Fruit fly (Drosophila melanogaster) whole organism, prepupa: ENCODE measurements around the gene mRNA-cap.

ENCODE experiments used
- Blimp-1 ChIP-seq: fragments of 200-800 bp; sonication (Bioruptor generic); optimal IDR thresholded peaks from 3 replicates; lab custom pipeline; 2017; ENCODE audit warnings: missing biosample characterization, missing genetic modification characterization, mild to moderate bottlenecking, moderate library complexity, missing genetic modification reagents
- CG10631 ChIP-seq: fragments of 200-800 bp; sonication (Bioruptor generic); optimal IDR thresholded peaks from 2 replicates; lab custom pipeline; 2016; ENCODE audit warnings: missing biosample characterization, missing genetic modification characterization
- CG10669 ChIP-seq: fragments of 200-800 bp; sonication (Bioruptor generic); optimal IDR thresholded peaks from 3 replicates; lab custom pipeline; 2018; ENCODE audit warnings: missing biosample characterization, mild to moderate bottlenecking, missing genetic modification characterization, moderate library complexity
- CG11762 ChIP-seq: fragments of 200-800 bp; sonication (Bioruptor generic); optimal IDR thresholded peaks from 3 replicates; lab custom pipeline; 2016; ENCODE audit warnings: missing biosample characterization, missing genetic modification characterization; ENCODE audit not compliant: insufficient read depth
- CG11902 ChIP-seq: fragments of 200-800 bp; sonication (Bioruptor generic); optimal IDR thresholded peaks from 3 replicates; lab custom pipeline; 2016; ENCODE audit warnings: missing biosample characterization, missing genetic modification characterization
- CG15336 ChIP-seq: fragments of 200-800 bp; sonication (Bioruptor generic); IDR thresholded peaks from 2 replicates; pipeline ENCODE4 v1.3.6; 2022; ENCODE audit warnings: missing biosample characterization, missing genetic modification characterization
- CG16779 ChIP-seq: fragments of 200-800 bp; sonication (Bioruptor generic); optimal IDR thresholded peaks from 3 replicates; lab custom pipeline; 2017; ENCODE audit warnings: missing biosample characterization, mild to moderate bottlenecking, missing genetic modification characterization
- CG3032 ChIP-seq: fragments of 200-800 bp; optimal IDR thresholded peaks from 2 replicates; lab custom pipeline; 2019; ENCODE audit warnings: missing biosample characterization, mild to moderate bottlenecking, missing genetic modification characterization, moderate library complexity
- CG31627 ChIP-seq: fragments of 200-800 bp; sonication (Bioruptor generic); optimal IDR thresholded peaks from 3 replicates; lab custom pipeline; 2016; ENCODE audit warnings: missing biosample characterization, missing genetic modification characterization
- CG32006 ChIP-seq: fragments of 200-800 bp; sonication (Bioruptor generic); optimal IDR thresholded peaks from 3 replicates; lab custom pipeline; 2017; ENCODE audit warnings: missing biosample characterization, mild to moderate bottlenecking, missing genetic modification characterization
- CG34406 ChIP-seq: fragments of 200-800 bp; sonication (Bioruptor generic); optimal IDR thresholded peaks from 3 replicates; lab custom pipeline; 2016; ENCODE audit warnings: missing biosample characterization, missing genetic modification characterization
- CG3919 ChIP-seq: fragments of 200-800 bp; sonication (Bioruptor generic); optimal IDR thresholded peaks from 3 replicates; lab custom pipeline; 2016; ENCODE audit warnings: missing biosample characterization, missing genetic modification characterization
- CG4318 ChIP-seq: fragments of 200-800 bp; sonication (Bioruptor generic); optimal IDR thresholded peaks from 3 replicates; lab custom pipeline; 2017; ENCODE audit warnings: missing biosample characterization, mild to moderate bottlenecking, missing genetic modification characterization
- CG6163 ChIP-seq: fragments of 200-800 bp; sonication (Bioruptor generic); IDR thresholded peaks from 3 replicates; pipeline ENCODE4 v1.3.6; 2022; ENCODE audit warnings: missing biosample characterization, missing genetic modification characterization
- CG6276 ChIP-seq: fragments of 200-800 bp; sonication (Bioruptor generic); optimal IDR thresholded peaks from 2 replicates; lab custom pipeline; 2017; ENCODE audit warnings: missing biosample characterization, mild to moderate bottlenecking, missing genetic modification characterization
- CG6792 ChIP-seq: fragments of 200-800 bp; sonication (Bioruptor generic); optimal IDR thresholded peaks from 3 replicates; lab custom pipeline; 2016; ENCODE audit warnings: missing biosample characterization, missing genetic modification characterization
- CG6808 ChIP-seq: fragments of 200-800 bp; sonication (Bioruptor generic); optimal IDR thresholded peaks from 3 replicates; lab custom pipeline; 2017; ENCODE audit warnings: missing biosample characterization, missing genetic modification characterization, mild to moderate bottlenecking, moderate library complexity, missing genetic modification reagents
- CG6854 ChIP-seq: fragments of 200-800 bp; sonication (Bioruptor generic); optimal IDR thresholded peaks from 2 replicates; lab custom pipeline; 2017; ENCODE audit warnings: missing biosample characterization, mild to moderate bottlenecking, missing genetic modification characterization
- CG7368 ChIP-seq: fragments of 200-800 bp; sonication (Bioruptor generic); optimal IDR thresholded peaks from 3 replicates; lab custom pipeline; 2016; ENCODE audit warnings: missing biosample characterization, missing genetic modification characterization
- CG8319 ChIP-seq: fragments of 200-800 bp; sonication (Bioruptor generic); optimal IDR thresholded peaks from 3 replicates; lab custom pipeline; 2016; ENCODE audit warnings: missing biosample characterization, missing genetic modification characterization
- CG9139 ChIP-seq: fragments of 200-800 bp; sonication (Bioruptor generic); optimal IDR thresholded peaks from 3 replicates; lab custom pipeline; 2017; ENCODE audit warnings: missing biosample characterization, mild to moderate bottlenecking, missing genetic modification characterization
- Eip75B ChIP-seq: fragments of 200-800 bp; sonication (Bioruptor generic); optimal IDR thresholded peaks from 3 replicates; lab custom pipeline; 2016; ENCODE audit warnings: missing biosample characterization, missing genetic modification characterization
- Eip78C ChIP-seq: fragments of 200-800 bp; sonication (Bioruptor generic); peaks from one replicate; lab custom pipeline; 2016; ENCODE audit warnings: missing biosample characterization, missing genetic modification characterization
- Eip93F ChIP-seq: fragments of 200-800 bp; sonication (Bioruptor generic); optimal IDR thresholded peaks from 2 replicates; lab custom pipeline; 2016; ENCODE audit warnings: missing biosample characterization, mild to moderate bottlenecking, missing genetic modification characterization
- Gug ChIP-seq: fragments of 200-800 bp; sonication (Bioruptor generic); IDR thresholded peaks from 2 replicates; pipeline ENCODE4 v1.3.6; 2022; ENCODE audit warnings: missing biosample characterization, missing genetic modification characterization
- Hr39 ChIP-seq: fragments of 200-800 bp; sonication (Bioruptor generic); optimal IDR thresholded peaks from 2 replicates; lab custom pipeline; 2016; ENCODE audit warnings: missing biosample characterization, missing genetic modification characterization
- Hr4 ChIP-seq: fragments of 200-800 bp; sonication (Bioruptor generic); optimal IDR thresholded peaks from 3 replicates; lab custom pipeline; 2016; ENCODE audit warnings: missing biosample characterization, missing genetic modification characterization
- Lpt ChIP-seq: fragments of 200-800 bp; sonication (Bioruptor generic); optimal IDR thresholded peaks from 3 replicates; lab custom pipeline; 2016; ENCODE audit warnings: missing biosample characterization, missing genetic modification characterization
- Met ChIP-seq: fragments of 200-800 bp; sonication (Bioruptor generic); optimal IDR thresholded peaks from 3 replicates; lab custom pipeline; 2016; ENCODE audit warnings: missing biosample characterization, missing genetic modification characterization
- OdsH ChIP-seq: fragments of 200-800 bp; sonication (Bioruptor generic); optimal IDR thresholded peaks from 3 replicates; lab custom pipeline; 2016; ENCODE audit warnings: missing biosample characterization, missing genetic modification characterization
- Smox ChIP-seq: fragments of 200-800 bp; sonication (Bioruptor generic); optimal IDR thresholded peaks from 3 replicates; lab custom pipeline; 2016; ENCODE audit warnings: missing biosample characterization, missing genetic modification characterization
- Sox14 ChIP-seq: fragments of 200-800 bp; sonication (Bioruptor generic); optimal IDR thresholded peaks from 3 replicates; lab custom pipeline; 2016; ENCODE audit warnings: missing biosample characterization, missing genetic modification characterization
- cyc ChIP-seq: fragments of 200-800 bp; sonication (Bioruptor generic); optimal IDR thresholded peaks from 3 replicates; lab custom pipeline; 2016; ENCODE audit warnings: missing biosample characterization, missing genetic modification characterization
- dac ChIP-seq: fragments of 200-800 bp; sonication (Bioruptor generic); optimal IDR thresholded peaks from 2 replicates; lab custom pipeline; 2017; ENCODE audit warnings: missing biosample characterization, mild to moderate bottlenecking, missing genetic modification characterization
- dsx ChIP-seq: fragments of 200-800 bp; optimal IDR thresholded peaks from 3 replicates; lab custom pipeline; 2019; ENCODE audit warnings: missing biosample characterization, mild to moderate bottlenecking, missing genetic modification characterization, moderate library complexity; ENCODE audit not compliant: poor library complexity, severe bottlenecking
- esn ChIP-seq: fragments of 200-800 bp; sonication (Bioruptor generic); optimal IDR thresholded peaks from 2 replicates; lab custom pipeline; 2016; ENCODE audit warnings: missing biosample characterization, mild to moderate bottlenecking, missing genetic modification characterization, moderate library complexity
- fd85E ChIP-seq: fragments of 200-800 bp; sonication (Bioruptor generic); optimal IDR thresholded peaks from 3 replicates; lab custom pipeline; 2016; ENCODE audit warnings: missing biosample characterization, missing genetic modification characterization
- fkh ChIP-seq: fragments of 200-800 bp; sonication (Bioruptor generic); optimal IDR thresholded peaks from 3 replicates; lab custom pipeline; 2017; ENCODE audit warnings: missing biosample characterization, mild to moderate bottlenecking, missing genetic modification characterization, moderate library complexity
- lz ChIP-seq: fragments of 200-800 bp; sonication (Bioruptor generic); optimal IDR thresholded peaks from 3 replicates; lab custom pipeline; 2016; ENCODE audit warnings: missing biosample characterization, missing genetic modification characterization
- pdm3 ChIP-seq: fragments of 200-800 bp; sonication (Bioruptor generic); optimal IDR thresholded peaks from 3 replicates; lab custom pipeline; 2016; ENCODE audit warnings: missing biosample characterization, missing genetic modification characterization
- salr ChIP-seq, 2 experiments: fragments of 200-800 bp; sonication (Bioruptor generic); optimal IDR thresholded peaks; 3 replicates each; lab custom pipeline; 2016 to 2018; ENCODE audit warnings: missing biosample characterization in 2 of 2, missing genetic modification characterization in 2 of 2, mild to moderate bottlenecking in 1 of 2
- spab ChIP-seq: fragments of 200-800 bp; sonication (Bioruptor generic); optimal IDR thresholded peaks from 2 replicates; lab custom pipeline; 2017; ENCODE audit warnings: missing biosample characterization, mild to moderate bottlenecking, missing genetic modification characterization, missing genetic modification reagents
- ss ChIP-seq, 2 experiments: fragments of 200-800 bp; sonication (Bioruptor generic); optimal IDR thresholded peaks; 2 replicates in 1 of 2; 3 replicates in 1 of 2; lab custom pipeline; 2017 to 2018; ENCODE audit warnings: mild to moderate bottlenecking in 2 of 2, missing biosample characterization in 2 of 2, missing genetic modification characterization in 2 of 2, moderate library complexity in 1 of 2
- svp ChIP-seq: fragments of 200-800 bp; sonication (Bioruptor generic); peaks from one replicate; lab custom pipeline; 2016; ENCODE audit warnings: missing biosample characterization, missing genetic modification characterization
- topi ChIP-seq: fragments of 200-800 bp; sonication (Bioruptor generic); optimal IDR thresholded peaks from 3 replicates; lab custom pipeline; 2016; ENCODE audit warnings: missing biosample characterization, missing genetic modification characterization
- vri ChIP-seq: fragments of 200-800 bp; sonication (Bioruptor generic); optimal IDR thresholded peaks from 3 replicates; lab custom pipeline; 2016; ENCODE audit warnings: missing biosample characterization, mild to moderate bottlenecking, missing genetic modification characterization

Gene mRNA-cap

dm6 chrX:14215834-14216233 lies 26.8 kb downstream of the mRNA-cap start (continued):
- TF ChIP-seq CG11762 (GFP tag; lab: Kevin White, UChicago) (no peak), CG9139 (GFP tag; lab: Kevin White, UChicago) (no peak), cyc (no peak), CG11902 (no peak), fkh (GFP tag; lab: Kevin White, UChicago) (peak; percentile 42), fd85E (no peak), OdsH (GFP tag; lab: Kevin White, UChicago) (no peak), Lpt (GFP tag; lab: Kevin White, UChicago) (no peak), svp (peak; percentile 80), CG6163 (GFP tag; lab: Robert Waterston, UW) (peak; percentile 36; the same call in 1 of the 3 replicates), CG32006 (GFP tag; lab: Kevin White, UChicago) (peak; percentile 38), CG10669 (GFP tag; lab: Kevin White, UChicago) (no peak), Gug (GFP tag; lab: Robert Waterston, UW) (no peak), ss (GFP tag; optimal IDR thresholded peaks at IDR 0.05; lab: Kevin White, UChicago) (peak in 1 of 2 experiments; percentile 17), Blimp-1 (no peak), CG6276 (GFP tag; lab: Kevin White, UChicago) (no peak), Smox (GFP tag; lab: Kevin White, UChicago) (peak; percentile 9), pdm3 (GFP tag; lab: Kevin White, UChicago) (no peak), CG4318 (GFP tag; lab: Kevin White, UChicago) (no peak), vri (GFP tag; lab: Kevin White, UChicago) (peak; percentile 56), Met (GFP tag; lab: Kevin White, UChicago) (peak; percentile 38), CG16779 (no peak), CG34406 (GFP tag; lab: Kevin White, UChicago) (no peak), CG6854 (GFP tag; lab: Kevin White, UChicago) (no peak), CG31627 (peak; percentile 16), CG6808 (GFP tag; lab: Kevin White, UChicago) (no peak), CG7368 (GFP tag; lab: Kevin White, UChicago) (no peak), dsx (GFP tag; lab: Kevin White, UChicago) (no peak), esn (GFP tag; lab: Kevin White, UChicago) (no peak)

- TF ChIP-seq Gug (GFP tag; lab: Robert Waterston, UW) = peak; percentile 80
- TF ChIP-seq CG6792 (GFP tag; lab: Kevin White, UChicago) = peak; percentile 13
- peak; percentile 2 for TF ChIP-seq lz (GFP tag; lab: Kevin White, UChicago)
- TF ChIP-seq topi (GFP tag; lab: Kevin White, UChicago) = no peak
- TF ChIP-seq dsx (GFP tag; lab: Kevin White, UChicago) = peak; percentile 72
- TF ChIP-seq CG8319 (GFP tag; lab: Kevin White, UChicago) = no peak
- TF ChIP-seq Sox14 (GFP tag; lab: Kevin White, UChicago) = peak; percentile 39
- TF ChIP-seq Met (GFP tag; lab: Kevin White, UChicago) = peak; percentile 15
- TF ChIP-seq CG16779 = peak; percentile 80
- no peak for TF ChIP-seq Eip93F (GFP tag; lab: Kevin White, UChicago)
- peak; percentile 33 to 64 for TF ChIP-seq ss (GFP tag; optimal IDR thresholded peaks at IDR 0.05; lab: Kevin White, UChicago)
- TF ChIP-seq Eip75B = no peak
- no peak for TF ChIP-seq cyc
- peak; percentile 75 for TF ChIP-seq CG3032 (tag; lab: Kevin White, UChicago)
- TF ChIP-seq CG31627 = no peak
- TF ChIP-seq CG7368 (GFP tag; lab: Kevin White, UChicago) = no peak
- TF ChIP-seq CG3919 (GFP tag; lab: Kevin White, UChicago) = peak; percentile 61
- TF ChIP-seq svp = no peak
- TF ChIP-seq CG9139 (GFP tag; lab: Kevin White, UChicago) = peak; percentile 21
- TF ChIP-seq Eip78C (GFP tag; lab: Kevin White, UChicago) = peak; percentile 86
- peak; percentile 69 for TF ChIP-seq dac
- peak; percentile 73 for TF ChIP-seq CG10631 (GFP tag; lab: Kevin White, UChicago)
- TF ChIP-seq Hr39 (GFP tag; lab: Kevin White, UChicago) = no peak
- TF ChIP-seq salr (GFP tag; optimal IDR thresholded peaks at IDR 0.05; lab: Kevin White, UChicago) = peak; percentile 33 to 59
- peak; percentile 80 for TF ChIP-seq CG6163 (GFP tag; lab: Robert Waterston, UW)
- peak; percentile 88 for TF ChIP-seq CG15336 (GFP tag; lab: Robert Waterston, UW)
- peak; percentile 43 for TF ChIP-seq Hr4 (GFP tag; lab: Kevin White, UChicago)
- TF ChIP-seq CG34406 (GFP tag; lab: Kevin White, UChicago) = peak; percentile 46
- no peak for TF ChIP-seq Blimp-1
- peak; percentile 87 for TF ChIP-seq CG6276 (GFP tag; lab: Kevin White, UChicago)
- TF ChIP-seq spab (GFP tag; lab: Kevin White, UChicago) = peak; percentile 65
Measured at dm6 chrX:14214505-14215449, 27.8 kb downstream of the mRNA-cap start.
